Worm (Caenorhabditis elegans): ENCODE data around the gene Y39A3A.4.

Gene Y39A3A.4

DNA sequence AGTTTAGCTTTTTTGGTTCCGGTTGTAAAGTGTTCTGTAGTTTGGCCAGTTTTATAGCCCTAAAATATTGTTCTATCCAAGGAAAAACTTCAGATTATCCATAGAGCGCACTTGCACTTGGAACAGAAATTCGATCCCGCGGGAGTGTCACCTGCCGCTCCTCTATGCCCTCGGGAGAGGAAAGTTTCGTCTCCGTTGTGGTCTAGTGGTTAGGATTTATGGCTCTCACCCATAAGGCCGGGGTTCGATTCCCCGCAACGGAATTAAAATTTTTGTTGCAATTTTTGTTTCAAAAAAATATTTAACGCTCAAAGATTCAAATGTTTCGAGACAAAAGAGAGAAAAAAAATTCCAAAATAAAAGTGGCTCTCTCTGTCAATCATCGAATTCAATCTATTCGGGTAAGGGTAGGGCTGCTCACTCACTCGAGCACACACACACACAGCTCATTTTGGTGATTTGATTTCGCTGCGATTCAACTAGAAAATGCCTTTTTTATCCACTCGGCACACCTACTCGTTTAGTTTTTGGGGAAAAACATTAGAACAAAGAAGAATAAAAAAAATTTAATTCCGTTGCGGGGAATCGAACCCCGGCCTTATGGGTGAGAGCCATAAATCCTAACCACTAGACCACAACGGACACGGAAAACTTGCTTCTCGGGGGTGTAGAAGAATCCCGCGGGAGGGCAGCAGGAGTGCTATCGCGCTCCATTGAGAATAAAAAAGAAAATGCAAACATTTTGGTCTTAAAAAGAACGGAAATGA, 43.9 kb downstream of the Y39A3A.4 start:
- peak; percentile 72; the same call in 1 of the 2 replicates for TF ChIP-seq ceh-44 (GFP tag; IDR thresholded peaks at IDR 0.05)
- TF ChIP-seq snpc-1.2 (GFP tag; IDR thresholded peaks at IDR 0.05), result peak; percentile 73
- 0 out of 2 replicates have a peak, but pooled peaks have one; percentile 8 for TF ChIP-seq ceh-20 (GFP tag; IDR thresholded peaks at IDR 0.05)
- TF ChIP-seq ZK337.2 (GFP tag; IDR thresholded peaks at IDR 0.05), result peak; percentile 78
- TF ChIP-seq D1046.2 (GFP tag; IDR thresholded peaks at IDR 0.05), result peak; percentile 77; the same call in 1 of the 2 replicates
- no peak for TF ChIP-seq skn-1 (tag; optimal IDR thresholded peaks at IDR 0.05)
- TF ChIP-seq tag-97 (GFP tag; IDR thresholded peaks at IDR 0.05), result 0 out of 2 replicates have a peak, but pooled peaks have one; percentile 21
- peak; percentile 11 for TF ChIP-seq dpl-1 (GFP tag; optimal IDR thresholded peaks at IDR 0.05)
- TF ChIP-seq ctbp-1 (GFP tag; IDR thresholded peaks at IDR 0.05), result peak; percentile 58
- TF ChIP-seq nhr-41 (GFP tag; IDR thresholded peaks at IDR 0.05), result 0 out of 2 replicates have a peak, but pooled peaks have one; percentile 14
- no peak for TF ChIP-seq daf-8 (GFP tag; IDR thresholded peaks at IDR 0.05)
- TF ChIP-seq unc-130 (GFP tag; optimal IDR thresholded peaks at IDR 0.05), result no peak
- TF ChIP-seq lin-38 (GFP tag; IDR thresholded peaks at IDR 0.05), result peak; percentile 97
- TF ChIP-seq unc-62 (GFP tag; optimal IDR thresholded peaks at IDR 0.05 in 1 of 2), result peak in 1 of 2 experiments; percentile 52
- no peak for TF ChIP-seq unc-62 (tag; optimal IDR thresholded peaks at IDR 0.05)
- TF ChIP-seq arid-1 (GFP tag; conservative IDR thresholded peaks at IDR 0.05), result peak; percentile 68; the same call in 1 of the 2 replicates
- TF ChIP-seq ces-1 (GFP tag; optimal IDR thresholded peaks at IDR 0.05), result no peak
- TF ChIP-seq nhr-111 (GFP tag; optimal IDR thresholded peaks at IDR 0.05), result no peak
- peak; percentile 71 for TF ChIP-seq pha-4 (GFP tag; IDR thresholded peaks at IDR 0.05)
- no peak for TF ChIP-seq pha-4 (tag; optimal IDR thresholded peaks at IDR 0.05)
- peak; percentile 34 for TF ChIP-seq dve-1 (tag; optimal IDR thresholded peaks at IDR 0.05; ENCODE audit: insufficient read depth)
- TF ChIP-seq zip-11 (GFP tag; IDR thresholded peaks at IDR 0.05), result no peak
- TF ChIP-seq rbr-2 (tag; optimal IDR thresholded peaks at IDR 0.05), result peak; percentile 22
- no peak for TF ChIP-seq lir-3 (tag; optimal IDR thresholded peaks at IDR 0.05)
- TF ChIP-seq fkh-10 (GFP tag; optimal IDR thresholded peaks at IDR 0.05), result peak; percentile 19
- TF ChIP-seq F10B5.3 (tag; optimal IDR thresholded peaks at IDR 0.05), result no peak
- peak; percentile 70 for TF ChIP-seq mes-2 (tag; optimal IDR thresholded peaks at IDR 0.05; ENCODE audit: poor library complexity, severe bottlenecking)
- peak; percentile 80 to 81; a peak in 2 of 4 replicates for TF ChIP-seq madf-5 (GFP tag; IDR thresholded peaks at IDR 0.05)
- peak; percentile 37 for TF ChIP-seq spr-3 (GFP tag; optimal IDR thresholded peaks at IDR 0.05)
- peak; percentile 76 for TF ChIP-seq egl-43 (GFP tag; IDR thresholded peaks at IDR 0.05)
- TF ChIP-seq madf-9 (GFP tag; conservative IDR thresholded peaks at IDR 0.05), result peak; percentile 19; the same call in 1 of the 2 replicates
- TF ChIP-seq mdl-1 (tag; optimal IDR thresholded peaks at IDR 0.05), result no peak
- peak; percentile 24 for TF ChIP-seq mep-1 (tag; optimal IDR thresholded peaks at IDR 0.05)
- TF ChIP-seq dmd-6 (GFP tag; IDR thresholded peaks at IDR 0.05), result peak; percentile 29
- TF ChIP-seq ceh-32 (tag; optimal IDR thresholded peaks at IDR 0.05; ENCODE audit: poor library complexity), result no peak
- TF ChIP-seq spr-1 (tag; optimal IDR thresholded peaks at IDR 0.05), result peak; percentile 51
- peak; percentile 23 for TF ChIP-seq T26A8.4 (GFP tag; IDR thresholded peaks at IDR 0.05)
- peak in 1 of 2 experiments; percentile 43 for TF ChIP-seq lsy-2 (tag; optimal IDR thresholded peaks at IDR 0.05)
- no peak for TF ChIP-seq T20F7.1 (GFP tag; optimal IDR thresholded peaks at IDR 0.05)
- peak; percentile 74 for TF ChIP-seq vab-7 (GFP tag; IDR thresholded peaks at IDR 0.05)
- peak; percentile 29; the same call in 1 of the 2 replicates for TF ChIP-seq Y48G9A.11 (GFP tag; IDR thresholded peaks at IDR 0.05)
- TF ChIP-seq dmd-8 (GFP tag; IDR thresholded peaks at IDR 0.05), result peak; percentile 81
- peak; percentile 84 for TF ChIP-seq lim-7 (GFP tag; IDR thresholded peaks at IDR 0.05)
- peak; percentile 50 for TF ChIP-seq nhr-102 (tag; optimal IDR thresholded peaks at IDR 0.05)
- peak; percentile 50; the same call in 1 of the 2 replicates for TF ChIP-seq lin-1 (GFP tag; IDR thresholded peaks at IDR 0.05)
- peak; percentile 55 for TF ChIP-seq lin-13 (GFP tag; optimal IDR thresholded peaks at IDR 0.05)
- 0 out of 2 replicates have a peak, but pooled peaks have one; percentile 26 for TF ChIP-seq tra-1 (GFP tag; IDR thresholded peaks at IDR 0.05)
- peak; percentile 67 for TF ChIP-seq F26F4.8 (GFP tag; conservative IDR thresholded peaks at IDR 0.05)

Data from whole organism, L4 larva.